Fruit fly (Drosophila melanogaster): Measurements from ENCODE around the gene Grik.
A peak's percentile ranks its signal among the peaks of the same experiment; 100 is the strongest.

Grik gene

dm6 chr3R:20949175-20949748 is 47.5 kb downstream of the Grik start:
- no peak for TF ChIP-seq HLH106 (tag; optimal IDR thresholded peaks at IDR 0.05)
- no peak for TF ChIP-seq rgr (GFP tag; optimal IDR thresholded peaks at IDR 0.05)
- no peak for TF ChIP-seq Hr78 (GFP tag; optimal IDR thresholded peaks at IDR 0.05)
- no peak for TF ChIP-seq fru (GFP tag; optimal IDR thresholded peaks at IDR 0.05)
- TF ChIP-seq Dfd (GFP tag; optimal IDR thresholded peaks at IDR 0.05), result no peak
- TF ChIP-seq Dif (GFP tag; optimal IDR thresholded peaks at IDR 0.05; ENCODE audit: partially characterized antibody), result peak; percentile 48
- TF ChIP-seq br (GFP tag; optimal IDR thresholded peaks at IDR 0.05), result no peak
- no peak for TF ChIP-seq Myc (optimal IDR thresholded peaks at IDR 0.05)
- no peak for TF ChIP-seq CrebA (GFP tag; optimal IDR thresholded peaks at IDR 0.05; ENCODE audit: borderline replicate concordance)
- TF ChIP-seq Jra (GFP tag; optimal IDR thresholded peaks at IDR 0.05), result no peak
- no peak for TF ChIP-seq N (GFP tag; optimal IDR thresholded peaks at IDR 0.05)
- no peak for TF ChIP-seq foxo (GFP tag; optimal IDR thresholded peaks at IDR 0.05)
- no peak for TF ChIP-seq dmrt93B (GFP tag; optimal IDR thresholded peaks at IDR 0.05)
- no peak for TF ChIP-seq woc (GFP tag; optimal IDR thresholded peaks at IDR 0.05)
- TF ChIP-seq Rel (GFP tag; optimal IDR thresholded peaks at IDR 0.05), result no peak
- TF ChIP-seq Rel (tag; optimal IDR thresholded peaks at IDR 0.05), result no peak
- TF ChIP-seq dl (GFP tag; optimal IDR thresholded peaks at IDR 0.05; ENCODE audit: insufficient read depth in 1 of 2, partially characterized antibody in 2 of 2), result peak in 1 of 2 experiments; percentile 9

DNA sequence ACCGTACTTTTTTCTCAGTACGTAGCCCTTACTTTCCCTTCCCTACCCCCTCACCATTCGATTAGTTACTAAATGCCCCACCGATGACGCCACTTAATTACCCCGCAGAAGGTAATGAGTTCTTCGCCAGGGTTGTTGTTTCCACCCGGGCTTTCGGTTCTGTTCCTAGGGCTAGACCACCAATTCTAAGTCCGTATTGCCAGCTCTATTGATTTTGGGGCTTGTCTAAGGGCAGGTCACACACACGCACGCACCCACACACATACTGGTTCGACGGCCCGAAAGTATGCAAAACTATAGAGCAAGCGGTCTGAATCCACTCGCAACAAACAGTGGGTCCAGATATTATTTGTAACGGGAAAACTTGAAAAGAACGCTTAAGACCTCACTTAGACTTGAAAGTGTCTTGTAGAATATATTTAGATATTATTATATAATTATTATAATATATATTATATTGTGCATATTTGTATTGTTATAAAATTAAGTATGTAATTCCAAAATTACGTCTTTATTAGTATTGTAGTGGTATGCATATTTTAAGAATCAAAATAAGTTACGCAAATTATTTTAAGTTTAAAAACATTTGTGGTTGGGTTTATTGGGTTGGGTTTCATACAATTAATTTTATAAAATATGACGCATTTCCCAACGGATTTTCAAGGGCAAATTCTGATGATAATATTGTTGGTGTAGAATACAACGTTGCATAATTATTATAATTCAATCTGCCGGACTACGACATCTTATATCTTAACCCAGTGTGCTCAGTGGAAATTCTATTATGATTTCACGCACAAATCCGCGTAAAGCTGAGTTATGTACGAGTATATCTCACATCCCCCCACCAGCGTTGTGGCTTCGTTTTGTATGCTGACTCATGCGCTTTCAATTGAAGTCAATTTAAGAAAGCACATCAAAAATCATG is 48.3 kb downstream of the Grik start:
- TF ChIP-seq fru (GFP tag; optimal IDR thresholded peaks at IDR 0.05) (no peak), jim (GFP tag; optimal IDR thresholded peaks at IDR 0.05) (no peak), CrebA (GFP tag; optimal IDR thresholded peaks at IDR 0.05; ENCODE audit: borderline replicate concordance) (no peak), Myc (optimal IDR thresholded peaks at IDR 0.05) (peak; percentile 26), Hr83 (GFP tag; optimal IDR thresholded peaks at IDR 0.05; ENCODE audit: poor library complexity, severe bottlenecking) (no peak), Mio (GFP tag; optimal IDR thresholded peaks at IDR 0.05) (no peak), GATAd (GFP tag; optimal IDR thresholded peaks at IDR 0.05) (no peak), sv (GFP tag; optimal IDR thresholded peaks at IDR 0.05) (no peak), dsf (GFP tag; optimal IDR thresholded peaks at IDR 0.05; ENCODE audit: borderline replicate concordance) (no peak), tai (GFP tag; optimal IDR thresholded peaks at IDR 0.05) (no peak), CG9705 (GFP tag; optimal IDR thresholded peaks at IDR 0.05) (no peak), sage (GFP tag; optimal IDR thresholded peaks at IDR 0.05) (no peak), pan (optimal IDR thresholded peaks at IDR 0.05) (no peak), Hnf4 (GFP tag; optimal IDR thresholded peaks at IDR 0.05) (no peak), Vsx2 (GFP tag; optimal IDR thresholded peaks at IDR 0.05; ENCODE audit: partially characterized antibody) (no peak), Dif (GFP tag; optimal IDR thresholded peaks at IDR 0.05; ENCODE audit: partially characterized antibody) (peak; percentile 19)

- no peak for TF ChIP-seq Hr83 (GFP tag; optimal IDR thresholded peaks at IDR 0.05; ENCODE audit: poor library complexity, severe bottlenecking)
- TF ChIP-seq pan (optimal IDR thresholded peaks at IDR 0.05), result no peak
- TF ChIP-seq jim (GFP tag; optimal IDR thresholded peaks at IDR 0.05), result no peak
- TF ChIP-seq ey (GFP tag; optimal IDR thresholded peaks at IDR 0.05), result no peak
- no peak for TF ChIP-seq Abd-B (GFP tag; optimal IDR thresholded peaks at IDR 0.05)
- TF ChIP-seq Dfd (GFP tag; optimal IDR thresholded peaks at IDR 0.05), result no peak
- no peak for TF ChIP-seq Sp1 (GFP tag; optimal IDR thresholded peaks at IDR 0.05)
- no peak for TF ChIP-seq psq (GFP tag; optimal IDR thresholded peaks at IDR 0.05)
Measured at dm6 chr3R:20950677-20951018, 48.9 kb downstream of the Grik start.

- TF ChIP-seq GATAd (GFP tag; optimal IDR thresholded peaks at IDR 0.05), result no peak
- TF ChIP-seq Myc (optimal IDR thresholded peaks at IDR 0.05), result no peak
- no peak for TF ChIP-seq Jra (GFP tag; optimal IDR thresholded peaks at IDR 0.05)
- TF ChIP-seq OdsH (GFP tag; optimal IDR thresholded peaks at IDR 0.05), result no peak
- TF ChIP-seq CG9705 (GFP tag; optimal IDR thresholded peaks at IDR 0.05), result no peak
- TF ChIP-seq lola (GFP tag; optimal IDR thresholded peaks at IDR 0.05), result no peak
- TF ChIP-seq CrebA (GFP tag; optimal IDR thresholded peaks at IDR 0.05; ENCODE audit: borderline replicate concordance), result no peak
Measured at dm6 chr3R:20951353-20951955, 49.7 kb downstream of the Grik start.
